Fruit fly (Drosophila melanogaster) whole organism, embryonic: ENCODE measurements around the gene kz.
A peak's percentile ranks its signal among the peaks of the same experiment; 100 is the strongest.

Experiments
- CG12236 ChIP-seq: fragments of 200-800 bp; sonication (Bioruptor generic); optimal IDR thresholded peaks from 2 replicates; lab custom pipeline; 2016; ENCODE audit warnings: missing biosample characterization, missing genetic modification characterization
- CG12391 ChIP-seq: fragments of 200-800 bp; sonication (Bioruptor generic); optimal IDR thresholded peaks from 3 replicates; lab custom pipeline; 2018; ENCODE audit warnings: missing biosample characterization, mild to moderate bottlenecking, missing genetic modification characterization, moderate library complexity
- CG4328 ChIP-seq: fragments of 200-800 bp; sonication (Bioruptor generic); optimal IDR thresholded peaks from 3 replicates; lab custom pipeline; 2017; ENCODE audit warnings: missing biosample characterization, missing genetic modification reagents, missing genetic modification characterization
- Dek ChIP-seq: fragments of 200-800 bp; sonication (Bioruptor generic); optimal IDR thresholded peaks from 3 replicates; lab custom pipeline; 2019; ENCODE audit warnings: missing biosample characterization, mild to moderate bottlenecking, missing genetic modification characterization, moderate library complexity
- MBD-R2 ChIP-seq: fragments of 200-800 bp; sonication (Bioruptor generic); IDR thresholded peaks from 2 replicates; pipeline ENCODE4 v1.3.6; 2022; ENCODE audit warnings: missing biosample characterization, missing genetic modification characterization
- tin ChIP-seq: fragments of 200-800 bp; sonication (Bioruptor generic); optimal IDR thresholded peaks from 3 replicates; lab custom pipeline; 2016; ENCODE audit warnings: missing biosample characterization, missing genetic modification characterization

DNA sequence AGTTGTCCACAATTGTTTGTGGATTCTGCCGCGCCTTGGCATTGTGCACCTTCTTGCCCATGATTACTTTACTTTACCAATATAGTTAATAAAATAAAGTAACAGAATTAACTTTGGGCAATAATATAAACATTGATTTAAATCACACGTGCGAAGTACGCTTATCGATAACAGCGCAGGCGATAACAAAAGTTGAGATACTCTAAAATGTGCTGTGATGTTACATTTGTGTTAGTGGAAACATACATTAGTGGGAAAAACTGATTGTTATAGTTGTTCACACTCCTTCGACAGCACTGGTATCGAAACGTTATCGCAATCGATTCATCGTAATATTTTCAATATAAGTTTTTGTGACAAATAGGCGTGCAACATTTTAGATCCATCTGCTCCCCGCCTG lies at the start of gene kz:
- TF ChIP-seq tin (GFP tag; lab: Kevin White, UChicago) = no peak
- no peak for TF ChIP-seq CG12236 (GFP tag; lab: Kevin White, UChicago)
- no peak for TF ChIP-seq CG12391 (tag; lab: Kevin White, UChicago)
- peak; percentile 93 for TF ChIP-seq MBD-R2 (GFP tag; lab: Robert Waterston, UW)
- no peak for TF ChIP-seq Dek (tag; lab: Kevin White, UChicago)
- no peak for TF ChIP-seq CG4328
